Worm (Caenorhabditis elegans): ENCODE measurements around the gene K09H11.6.

ce11 chrV:5779984-5780383 lies 44.0 kb upstream of the K09H11.6 start:
- TF ChIP-seq lim-7 (GFP tag; IDR thresholded peaks at IDR 0.05) = no peak
- no peak for TF ChIP-seq aly-2 (tag; optimal IDR thresholded peaks at IDR 0.05)
- TF ChIP-seq F37D6.2 (tag; optimal IDR thresholded peaks at IDR 0.05) = no peak
- peak; percentile 22 for TF ChIP-seq nhr-28 (tag; optimal IDR thresholded peaks at IDR 0.05)
- no peak for TF ChIP-seq dmd-6 (GFP tag; IDR thresholded peaks at IDR 0.05)

All from whole organism, L4 larva.